Worm (Caenorhabditis elegans) whole organism, young adult: ENCODE measurements around the gene dmsr-9.

ENCODE experiments used
- C17E4.6 ChIP-seq: fragments of 200-800 bp; sonication (Bioruptor generic); IDR thresholded peaks from 2 replicates; pipeline ENCODE4 v1.3.6; 2022; ENCODE audit warnings: missing genetic modification reagents, missing genetic modification characterization, missing compliant biosample characterization
- D2030.7 ChIP-seq: fragments of 200-800 bp; sonication (Bioruptor generic); IDR thresholded peaks from 2 replicates; pipeline ENCODE4 v1.3.6; 2022; ENCODE audit warnings: missing genetic modification reagents, missing genetic modification characterization, missing compliant biosample characterization
- F10E7.11 ChIP-seq: sonication (generic microtip); optimal IDR thresholded peaks from 2 replicates; lab custom pipeline; 2017; ENCODE audit warnings: mild to moderate bottlenecking, missing genetic modification characterization, moderate library complexity, missing compliant biosample characterization
- T07F8.4 ChIP-seq: sonication (generic microtip); optimal IDR thresholded peaks from 2 replicates; lab custom pipeline; 2016; ENCODE audit warnings: mild to moderate bottlenecking, missing genetic modification characterization, moderate library complexity, missing compliant biosample characterization
- Y56A3A.18 ChIP-seq: fragments of 200-800 bp; sonication (Bioruptor generic); IDR thresholded peaks from 2 replicates; pipeline ENCODE4 v1.3.6; 2022; ENCODE audit warnings: missing genetic modification reagents, missing genetic modification characterization, missing compliant biosample characterization
- Y79H2A.3 ChIP-seq: fragments of 200-800 bp; sonication (Bioruptor generic); conservative IDR thresholded peaks from 2 replicates; pipeline ENCODE4 v1.3.6; 2022; ENCODE audit warnings: missing genetic modification reagents, missing genetic modification characterization, missing compliant biosample characterization
- aptf-3 ChIP-seq: fragments of 200-800 bp; sonication (Bioruptor generic); IDR thresholded peaks from 2 replicates; pipeline ENCODE4 v1.3.6; 2022; ENCODE audit warnings: missing genetic modification characterization, missing compliant biosample characterization
- attf-3 ChIP-seq: fragments of 200-800 bp; sonication (Bioruptor generic); conservative IDR thresholded peaks from 2 replicates; pipeline ENCODE4 v1.3.6; 2022; ENCODE audit warnings: missing genetic modification reagents, missing genetic modification characterization, missing compliant biosample characterization
- bed-2 ChIP-seq: fragments of 200-800 bp; sonication (Bioruptor generic); IDR thresholded peaks from 2 replicates; pipeline ENCODE4 v1.3.6; 2022; ENCODE audit warnings: missing genetic modification reagents, missing genetic modification characterization, missing compliant biosample characterization
- cebp-2 ChIP-seq: fragments of 200-800 bp; sonication (Bioruptor generic); IDR thresholded peaks from 2 replicates; pipeline ENCODE4 v1.3.6; 2022; ENCODE audit warnings: missing genetic modification characterization, missing compliant biosample characterization
- ekl-4 ChIP-seq: fragments of 200-800 bp; sonication (Bioruptor generic); IDR thresholded peaks from 2 replicates; pipeline ENCODE4 v1.3.6; 2022; ENCODE audit warnings: missing genetic modification reagents, missing genetic modification characterization, missing compliant biosample characterization
- ets-4 ChIP-seq: fragments of 200-800 bp; sonication (Bioruptor generic); optimal IDR thresholded peaks from 2 replicates; lab custom pipeline; 2018; ENCODE audit warnings: mild to moderate bottlenecking, missing genetic modification characterization, missing compliant biosample characterization
- gei-17 ChIP-seq: fragments of 200-800 bp; sonication (Bioruptor generic); optimal IDR thresholded peaks from 2 replicates; lab custom pipeline; 2018; ENCODE audit warnings: mild to moderate bottlenecking, missing genetic modification characterization, missing compliant biosample characterization
- him-1 ChIP-seq: sonication (generic microtip); optimal IDR thresholded peaks from 2 replicates; lab custom pipeline; 2016; ENCODE audit warnings: missing genotype, missing genetic modification reagents, missing genetic modification characterization, missing compliant biosample characterization
- lag-1 ChIP-seq: fragments of 200-800 bp; sonication (Bioruptor generic); IDR thresholded peaks from 2 replicates; pipeline ENCODE4 v1.3.6; 2022; ENCODE audit warnings: missing genetic modification reagents, missing genetic modification characterization, missing compliant biosample characterization
- let-526 ChIP-seq: fragments of 200-800 bp; sonication (Bioruptor generic); IDR thresholded peaks from 2 replicates; pipeline ENCODE4 v1.3.6; 2022; ENCODE audit warnings: missing genetic modification reagents, missing genetic modification characterization, missing compliant biosample characterization
- let-607 ChIP-seq, 2 experiments: fragments of 200-800 bp in 1 of 2; sonication (Bioruptor generic) in 1 of 2; sonication (generic microtip) in 1 of 2; optimal IDR thresholded peaks; 2 replicates each; lab custom pipeline; 2016 to 2018; ENCODE audit warnings: mild to moderate bottlenecking in 2 of 2, missing compliant biosample characterization in 2 of 2, missing genetic modification characterization in 2 of 2, moderate library complexity in 2 of 2, missing genotype in 1 of 2
- lin-26 ChIP-seq: fragments of 200-800 bp; sonication (Bioruptor generic); IDR thresholded peaks from 2 replicates; pipeline ENCODE4 v1.3.6; 2022; ENCODE audit warnings: missing genetic modification reagents, missing genetic modification characterization, missing compliant biosample characterization
- lin-35 ChIP-seq, 3 experiments: fragments of 150-350 bp in 2 of 3; sonication (generic microtip) in 1 of 3; optimal IDR thresholded peaks; 2 replicates each; lab custom pipeline; 2014 to 2018; ENCODE audit warnings: missing biosample characterization in 3 of 3, missing genetic modification characterization in 3 of 3, missing genetic modification reagents in 3 of 3
- mel-28 ChIP-seq: sonication (generic microtip); optimal IDR thresholded peaks from 2 replicates; lab custom pipeline; 2016; ENCODE audit warnings: borderline replicate concordance, mild to moderate bottlenecking, missing genetic modification characterization, missing compliant biosample characterization
- mxl-1 ChIP-seq: sonication (generic microtip); optimal IDR thresholded peaks from 2 replicates; lab custom pipeline; 2016; ENCODE audit warnings: missing genetic modification characterization, missing compliant biosample characterization
- nfya-2 ChIP-seq: fragments of 200-800 bp; sonication (Bioruptor generic); IDR thresholded peaks from 2 replicates; pipeline ENCODE4 v1.3.6; 2022; ENCODE audit warnings: missing genetic modification reagents, missing genetic modification characterization, missing compliant biosample characterization
- nfyb-1 ChIP-seq: fragments of 200-800 bp; sonication (Bioruptor generic); IDR thresholded peaks from 2 replicates; pipeline ENCODE4 v1.3.6; 2022; ENCODE audit warnings: missing genetic modification reagents, missing genetic modification characterization, missing compliant biosample characterization
- nhr-80 ChIP-seq: sonication (generic microtip); optimal IDR thresholded peaks from 2 replicates; lab custom pipeline; 2016; ENCODE audit warnings: missing genetic modification characterization, missing compliant biosample characterization
- nhr-90 ChIP-seq: sonication (generic microtip); optimal IDR thresholded peaks from 2 replicates; lab custom pipeline; 2016; ENCODE audit warnings: missing genotype, mild to moderate bottlenecking, missing genetic modification characterization, missing compliant biosample characterization
- pbrm-1 ChIP-seq: fragments of 200-800 bp; sonication (Bioruptor generic); IDR thresholded peaks from 2 replicates; pipeline ENCODE4 v1.3.6; 2022; ENCODE audit warnings: missing genetic modification reagents, missing genetic modification characterization, missing compliant biosample characterization
- pha-4 ChIP-seq: fragments of 150-350 bp; sonication (generic microtip); optimal IDR thresholded peaks from 2 replicates; lab custom pipeline; 2014; ENCODE audit warnings: missing biosample characterization, missing genetic modification reagents, missing genetic modification characterization
- rcor-1 ChIP-seq: fragments of 200-800 bp; sonication (Bioruptor generic); IDR thresholded peaks from 2 replicates; pipeline ENCODE4 v1.3.6; 2022; ENCODE audit warnings: missing genetic modification reagents, missing genetic modification characterization, missing compliant biosample characterization
- snpc-1.3 ChIP-seq: sonication (generic microtip); optimal IDR thresholded peaks from 2 replicates; lab custom pipeline; 2017; ENCODE audit warnings: missing genetic modification characterization, mild to moderate bottlenecking, missing compliant biosample characterization, antibody characterized with exemption, moderate library complexity, missing genotype, missing genetic modification reagents; ENCODE audit not compliant: insufficient read depth
- snpc-3.4 ChIP-seq: sonication (generic microtip); optimal IDR thresholded peaks from 2 replicates; lab custom pipeline; 2017; ENCODE audit warnings: missing genetic modification characterization, mild to moderate bottlenecking, missing compliant biosample characterization, antibody characterized with exemption, moderate library complexity, missing genotype, missing genetic modification reagents
- snpc-4 ChIP-seq, 5 experiments: fragments of 150-350 bp in 1 of 5; sonication (generic microtip) in 4 of 5; optimal IDR thresholded peaks; 2 replicates each; lab custom pipeline; 2014 to 2018; ENCODE audit warnings: missing genetic modification characterization in 5 of 5, missing biosample characterization in 3 of 5, antibody characterized with exemption in 2 of 5, mild to moderate bottlenecking in 2 of 5, missing compliant biosample characterization in 2 of 5, missing genotype in 2 of 5, moderate library complexity in 2 of 5, missing genetic modification reagents in 1 of 5
- tbx-9 ChIP-seq: sonication (generic microtip); optimal IDR thresholded peaks from 2 replicates; lab custom pipeline; 2016; ENCODE audit warnings: borderline replicate concordance, missing genetic modification characterization, inconsistent platforms, missing compliant biosample characterization
- xnd-1 ChIP-seq: sonication (generic microtip); optimal IDR thresholded peaks from 2 replicates; lab custom pipeline; 2016; ENCODE audit warnings: missing genotype, missing genetic modification reagents, missing genetic modification characterization, missing compliant biosample characterization
- zfh-2 ChIP-seq: fragments of 200-800 bp; sonication (Bioruptor generic); conservative IDR thresholded peaks from 2 replicates; pipeline ENCODE4 v1.3.6; 2022; ENCODE audit warnings: missing genetic modification reagents, missing genetic modification characterization, missing compliant biosample characterization
- ztf-22 ChIP-seq: fragments of 200-800 bp; sonication (Bioruptor generic); optimal IDR thresholded peaks from 2 replicates; lab custom pipeline; 2018; ENCODE audit warnings: mild to moderate bottlenecking, missing genetic modification characterization, moderate library complexity, missing compliant biosample characterization
- ztf-25 ChIP-seq: fragments of 200-800 bp; sonication (Bioruptor generic); IDR thresholded peaks from 2 replicates; pipeline ENCODE4 v1.3.6; 2022; ENCODE audit warnings: missing genetic modification reagents, missing genetic modification characterization, missing compliant biosample characterization
- ztf-6 ChIP-seq: fragments of 200-800 bp; sonication (Bioruptor generic); IDR thresholded peaks from 2 replicates; pipeline ENCODE4 v1.3.6; 2022; ENCODE audit warnings: missing genetic modification reagents, missing genetic modification characterization, missing compliant biosample characterization

The dmsr-9 gene

ce11 chrV:6780166-6780565, 19.3 kb downstream of the dmsr-9 start, which contains the start of gene ZC404.15:
Gene ZC404.15, plus strand, starts transcription at chrV:6780466.
- no peak for TF ChIP-seq ztf-6 (GFP tag; lab: Robert Waterston, UW)
- no peak for TF ChIP-seq pha-4 (tag; lab: Kevin White, UChicago)
- TF ChIP-seq ets-4 (GFP tag; lab: Kevin White, UChicago): no peak
- TF ChIP-seq let-607 (tag; optimal IDR thresholded peaks at IDR 0.05; lab: Kevin White, UChicago): no peak
- no peak for TF ChIP-seq snpc-4 (GFP tag; optimal IDR thresholded peaks at IDR 0.05; lab: Kevin White, UChicago)
- TF ChIP-seq snpc-4 (tag; optimal IDR thresholded peaks at IDR 0.05; lab: Kevin White, UChicago): no peak
- TF ChIP-seq mel-28: no peak
- no peak for TF ChIP-seq nfyb-1
- no peak for TF ChIP-seq aptf-3
- TF ChIP-seq lag-1 (GFP tag; lab: Robert Waterston, UW): no peak
- no peak for TF ChIP-seq nhr-80 (tag; lab: Kevin White, UChicago)
- no peak for TF ChIP-seq lin-35 (GFP tag; optimal IDR thresholded peaks at IDR 0.05; lab: Kevin White, UChicago)
- TF ChIP-seq bed-2 (GFP tag; lab: Robert Waterston, UW): no peak
- TF ChIP-seq pbrm-1 (GFP tag; lab: Robert Waterston, UW): no peak
- no peak for TF ChIP-seq gei-17 (GFP tag; lab: Kevin White, UChicago)
- no peak for TF ChIP-seq snpc-3.4 (tag; lab: Kevin White, UChicago)
- no peak for TF ChIP-seq nhr-90 (tag; lab: Kevin White, UChicago)
- TF ChIP-seq T07F8.4 (tag; lab: Kevin White, UChicago): no peak
- TF ChIP-seq Y79H2A.3: no peak
- no peak for TF ChIP-seq him-1 (tag; lab: Kevin White, UChicago)
- TF ChIP-seq, all 124 proteins: peak for 0

ce11 chrV:6778457-6778856, 21.0 kb downstream of the dmsr-9 start:
- TF ChIP-seq attf-3 (GFP tag; lab: Robert Waterston, UW) (no peak), ztf-25 (GFP tag; lab: Robert Waterston, UW) (no peak), lin-26 (GFP tag; lab: Robert Waterston, UW) (no peak), F10E7.11 (tag; lab: Kevin White, UChicago) (no peak), zfh-2 (GFP tag; lab: Robert Waterston, UW) (no peak), mxl-1 (tag; lab: Kevin White, UChicago) (no peak), cebp-2 (GFP tag; lab: Robert Waterston, UW) (no peak), tbx-9 (tag; lab: Kevin White, UChicago) (no peak), ekl-4 (no peak), let-526 (no peak), xnd-1 (tag; lab: Kevin White, UChicago) (no peak), snpc-1.3 (tag; lab: Kevin White, UChicago) (no peak), Y56A3A.18 (no peak), rcor-1 (GFP tag; lab: Robert Waterston, UW) (no peak), nfya-2 (GFP tag; lab: Robert Waterston, UW) (no peak), mel-28 (no peak), let-607 (tag; optimal IDR thresholded peaks at IDR 0.05; lab: Kevin White, UChicago) (no peak), D2030.7 (GFP tag; lab: Robert Waterston, UW) (no peak), ztf-22 (no peak)

ce11 chrV:6775708-6776107, 23.8 kb downstream of the dmsr-9 start, which contains the start of gene srh-28:
Gene srh-28, minus strand, starts transcription at chrV:6775808.
- no peak for TF ChIP-seq C17E4.6
